Worm (Caenorhabditis elegans): ENCODE measurements around the gene btb-8.
A peak's percentile ranks its signal among the peaks of the same experiment; 100 is the strongest.

The btb-8 gene

ce11 chrII:1722394-1722793 is at the start of gene btb-8, which contains the start of gene fbxb-5:
Gene btb-8 (plus strand): TSS chrII:1722770.
Gene fbxb-5 (minus strand): TSS chrII:1722494.
- TF ChIP-seq jun-1 (tag; optimal IDR thresholded peaks at IDR 0.05) = no peak
- no peak for TF ChIP-seq egl-43 (GFP tag; IDR thresholded peaks at IDR 0.05)
- no peak for TF ChIP-seq nhr-76 (tag; optimal IDR thresholded peaks at IDR 0.05)
- TF ChIP-seq ctbp-1 (GFP tag; IDR thresholded peaks at IDR 0.05) = no peak

ce11 chrII:1676088-1676487 is 46.5 kb upstream of the btb-8 start, which contains the start of gene fbxb-17:
Gene fbxb-17 (plus strand): TSS chrII:1676388.
- no peak for TF ChIP-seq D1046.2 (GFP tag; IDR thresholded peaks at IDR 0.05)
- TF ChIP-seq mes-2 (tag; optimal IDR thresholded peaks at IDR 0.05; ENCODE audit: poor library complexity, severe bottlenecking) = no peak
- TF ChIP-seq hlh-11 (tag; optimal IDR thresholded peaks at IDR 0.05) = no peak
- no peak for TF ChIP-seq mep-1 (tag; optimal IDR thresholded peaks at IDR 0.05)
- no peak for TF ChIP-seq hif-1 (tag; optimal IDR thresholded peaks at IDR 0.05)
- no peak for TF ChIP-seq cey-2 (tag; optimal IDR thresholded peaks at IDR 0.05; ENCODE audit: borderline replicate concordance, insufficient read depth)
- TF ChIP-seq unc-62 (GFP tag; optimal IDR thresholded peaks at IDR 0.05 in 1 of 2) = peak in 1 of 2 experiments; percentile 5
- TF ChIP-seq unc-62 (tag; optimal IDR thresholded peaks at IDR 0.05) = no peak
- TF ChIP-seq nhr-48 (tag; optimal IDR thresholded peaks at IDR 0.05) = no peak

ce11 chrII:1679081-1679480 is 43.5 kb upstream of the btb-8 start, which contains the start of gene irld-36:
Gene irld-36 (plus strand): TSS chrII:1679381.
- TF ChIP-seq dve-1 (tag; optimal IDR thresholded peaks at IDR 0.05; ENCODE audit: insufficient read depth) (no peak), spr-3 (GFP tag; optimal IDR thresholded peaks at IDR 0.05) (no peak), ceh-44 (GFP tag; IDR thresholded peaks at IDR 0.05) (no peak)

- TF ChIP-seq madf-5 (GFP tag; IDR thresholded peaks at IDR 0.05) (no peak), nhr-10 (tag; optimal IDR thresholded peaks at IDR 0.05) (no peak), F49E8.2 (tag; optimal IDR thresholded peaks at IDR 0.05; ENCODE audit: borderline replicate concordance) (no peak), lin-13 (GFP tag; optimal IDR thresholded peaks at IDR 0.05) (no peak), spr-1 (tag; optimal IDR thresholded peaks at IDR 0.05) (no peak), lir-3 (tag; optimal IDR thresholded peaks at IDR 0.05) (no peak), lin-38 (GFP tag; IDR thresholded peaks at IDR 0.05) (no peak), skn-1 (tag; optimal IDR thresholded peaks at IDR 0.05) (no peak), Y105C5A.15 (GFP tag; IDR thresholded peaks at IDR 0.05) (no peak), pha-4 (GFP tag; IDR thresholded peaks at IDR 0.05) (no peak), pha-4 (tag; optimal IDR thresholded peaks at IDR 0.05) (no peak), mxl-3 (GFP tag; optimal IDR thresholded peaks at IDR 0.05) (no peak), F26F4.8 (GFP tag; conservative IDR thresholded peaks at IDR 0.05) (no peak), nhr-102 (tag; optimal IDR thresholded peaks at IDR 0.05) (no peak), unc-39 (tag; optimal IDR thresholded peaks at IDR 0.05) (no peak), vab-7 (GFP tag; IDR thresholded peaks at IDR 0.05) (no peak), ces-1 (GFP tag; optimal IDR thresholded peaks at IDR 0.05) (no peak), ceh-20 (GFP tag; IDR thresholded peaks at IDR 0.05) (no peak), lsy-2 (tag; optimal IDR thresholded peaks at IDR 0.05) (no peak), ZK546.5 (tag; optimal IDR thresholded peaks at IDR 0.05) (no peak)
Measured at ce11 chrII:1682218-1682617, 40.4 kb upstream of the btb-8 start, which contains the start of gene fbxb-26. Gene fbxb-26 (plus strand): TSS chrII:1682518.
